Worm (Caenorhabditis elegans): ENCODE data around the gene F01D5.2.

DNA sequence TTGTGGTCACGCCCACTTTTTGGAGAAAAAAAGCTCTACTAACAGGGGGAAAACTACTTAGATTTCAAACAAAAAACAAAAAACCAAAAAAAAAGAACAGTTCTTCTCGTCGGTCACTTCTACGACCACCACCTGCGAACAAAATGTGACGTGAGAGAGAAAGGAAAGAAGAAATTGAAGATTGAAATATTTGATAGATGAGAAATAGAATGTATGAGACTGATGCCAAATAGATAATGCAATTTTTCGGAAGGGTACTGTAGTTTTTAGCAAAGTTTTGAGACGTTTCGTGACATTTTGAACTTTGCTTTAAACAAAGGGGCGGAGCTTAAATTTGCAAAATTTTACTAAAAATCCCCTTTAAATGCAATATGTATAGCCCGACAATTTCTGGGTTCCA is 43.9 kb downstream of the F01D5.2 start:
- TF ChIP-seq egl-5 (tag; optimal IDR thresholded peaks at IDR 0.05) (no peak), R02D3.7 (tag; optimal IDR thresholded peaks at IDR 0.05) (no peak), nhr-77 (tag; optimal IDR thresholded peaks at IDR 0.05) (no peak), eor-1 (tag; optimal IDR thresholded peaks at IDR 0.05) (no peak), unc-62 (GFP tag; optimal IDR thresholded peaks at IDR 0.05) (no peak), pqm-1 (tag; optimal IDR thresholded peaks at IDR 0.05) (no peak), lin-39 (tag; optimal IDR thresholded peaks at IDR 0.05) (no peak), snpc-4 (tag; optimal IDR thresholded peaks at IDR 0.05) (no peak), aly-2 (tag; optimal IDR thresholded peaks at IDR 0.05) (no peak)
